Worm (Caenorhabditis elegans): ENCODE measurements around the gene vglu-3.

The vglu-3 gene

DNA sequence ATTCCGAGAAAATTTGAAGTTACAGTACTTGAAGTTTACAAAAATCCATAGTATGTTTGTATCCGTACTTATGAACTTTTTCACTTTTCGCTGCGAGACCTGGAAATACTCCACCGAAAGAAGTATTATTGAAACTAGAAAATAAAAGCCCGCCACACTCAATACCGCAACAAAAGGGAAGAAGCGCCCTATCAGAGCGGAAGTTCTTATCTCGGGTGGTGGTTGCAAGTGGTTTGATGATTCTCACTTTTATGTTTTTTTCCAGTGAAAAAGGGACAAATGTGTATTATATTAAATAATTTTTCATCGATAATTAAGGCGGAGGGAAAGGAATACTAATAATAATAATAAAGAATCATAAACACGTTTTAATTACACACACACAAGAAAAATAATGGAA lies 14.1 kb downstream of the vglu-3 start:
- no peak for TF ChIP-seq tbx-8 (GFP tag; optimal IDR thresholded peaks at IDR 0.05)
- no peak for TF ChIP-seq mls-2 (tag; optimal IDR thresholded peaks at IDR 0.05)
- no peak for TF ChIP-seq elt-3 (tag; optimal IDR thresholded peaks at IDR 0.05)
- TF ChIP-seq nhr-76 (tag; optimal IDR thresholded peaks at IDR 0.05) = no peak

ce11 chrIII:10318062-10318609 lies 18.0 kb downstream of the vglu-3 start, which contains the start of the genes unc-50 and ostf-4:
unc-50 (minus strand) TSS chrIII:10318162.
ostf-4 (minus strand) TSS chrIII:10318559.
- TF ChIP-seq unc-39 (tag; optimal IDR thresholded peaks at IDR 0.05) (no peak), ham-2 (GFP tag; optimal IDR thresholded peaks at IDR 0.05) (no peak), bed-3 (GFP tag; optimal IDR thresholded peaks at IDR 0.05) (no peak), elt-1 (tag; optimal IDR thresholded peaks at IDR 0.05; ENCODE audit: borderline replicate concordance, insufficient read depth) (no peak), zip-8 (tag; optimal IDR thresholded peaks at IDR 0.05) (no peak), pha-4 (tag; optimal IDR thresholded peaks at IDR 0.05) (no peak), tbx-8 (GFP tag; optimal IDR thresholded peaks at IDR 0.05) (no peak), lsy-2 (tag; optimal IDR thresholded peaks at IDR 0.05) (no peak), ceh-43 (GFP tag; optimal IDR thresholded peaks at IDR 0.05) (no peak), mab-5 (tag; optimal IDR thresholded peaks at IDR 0.05) (no peak), elt-3 (tag; optimal IDR thresholded peaks at IDR 0.05) (no peak), nhr-2 (tag; optimal IDR thresholded peaks at IDR 0.05) (no peak), cnd-1 (tag; optimal IDR thresholded peaks at IDR 0.05) (no peak), lin-32 (GFP tag; optimal IDR thresholded peaks at IDR 0.05) (no peak)

ce11 chrIII:10318755-10319154 lies 18.6 kb downstream of the vglu-3 start, which contains the start of gene unc-69:
unc-69 (plus strand) TSS chrIII:10318939.
- TF ChIP-seq unc-62 (GFP tag; optimal IDR thresholded peaks at IDR 0.05) = no peak
- peak; percentile 21 for TF ChIP-seq unc-120 (tag; optimal IDR thresholded peaks at IDR 0.05; ENCODE audit: poor library complexity, severe bottlenecking)
- no peak for TF ChIP-seq drap-1 (GFP tag; optimal IDR thresholded peaks at IDR 0.05)
- no peak for TF ChIP-seq ztf-11 (tag; optimal IDR thresholded peaks at IDR 0.05)
- TF ChIP-seq sptf-1 (tag; optimal IDR thresholded peaks at IDR 0.05) = no peak
- TF ChIP-seq hlh-1 (tag; optimal IDR thresholded peaks at IDR 0.05) = peak; percentile 44
- peak; percentile 60 for TF ChIP-seq ces-1 (GFP tag; optimal IDR thresholded peaks at IDR 0.05)
- peak; percentile 21 for TF ChIP-seq lin-13 (tag; optimal IDR thresholded peaks at IDR 0.05)
- peak; percentile 30 for TF ChIP-seq mep-1 (tag; optimal IDR thresholded peaks at IDR 0.05)
- peak; percentile 46 for TF ChIP-seq lsy-2 (tag; optimal IDR thresholded peaks at IDR 0.05)
- TF ChIP-seq pha-4 (tag; optimal IDR thresholded peaks at IDR 0.05) = peak; percentile 69
- no peak for TF ChIP-seq elt-3 (tag; optimal IDR thresholded peaks at IDR 0.05)

- TF ChIP-seq lsy-2 (tag; optimal IDR thresholded peaks at IDR 0.05) = peak; percentile 1
Measured at ce11 chrIII:10320228-10320705, 20.1 kb downstream of the vglu-3 start.

ce11 chrIII:10320788-10321187 lies 20.6 kb downstream of the vglu-3 start, which contains the start of gene sas-7:
sas-7 (plus strand) TSS chrIII:10321019.
- TF ChIP-seq hlh-1 (tag; optimal IDR thresholded peaks at IDR 0.05) = no peak
- TF ChIP-seq nhr-237 (tag; optimal IDR thresholded peaks at IDR 0.05) = no peak
- TF ChIP-seq cnd-1 (tag; optimal IDR thresholded peaks at IDR 0.05) = no peak
- no peak for TF ChIP-seq nhr-76 (tag; optimal IDR thresholded peaks at IDR 0.05)
- no peak for TF ChIP-seq ceh-43 (GFP tag; optimal IDR thresholded peaks at IDR 0.05)
- no peak for TF ChIP-seq snpc-4 (tag; optimal IDR thresholded peaks at IDR 0.05)
- TF ChIP-seq ham-2 (GFP tag; optimal IDR thresholded peaks at IDR 0.05) = no peak
- no peak for TF ChIP-seq elt-3 (tag; optimal IDR thresholded peaks at IDR 0.05)
- TF ChIP-seq unc-120 (tag; optimal IDR thresholded peaks at IDR 0.05; ENCODE audit: poor library complexity, severe bottlenecking) = no peak
- no peak for TF ChIP-seq sptf-1 (tag; optimal IDR thresholded peaks at IDR 0.05)
- no peak for TF ChIP-seq M03D4.4 (tag; optimal IDR thresholded peaks at IDR 0.05)
- no peak for TF ChIP-seq mab-5 (tag; optimal IDR thresholded peaks at IDR 0.05)
- no peak for TF ChIP-seq bed-3 (GFP tag; optimal IDR thresholded peaks at IDR 0.05)
- TF ChIP-seq ztf-11 (tag; optimal IDR thresholded peaks at IDR 0.05) = no peak
- TF ChIP-seq nhr-28 (tag; optimal IDR thresholded peaks at IDR 0.05) = no peak
- no peak for TF ChIP-seq blmp-1 (tag; optimal IDR thresholded peaks at IDR 0.05)
- no peak for TF ChIP-seq ceh-39 (tag; optimal IDR thresholded peaks at IDR 0.05)
- TF ChIP-seq lin-13 (tag; optimal IDR thresholded peaks at IDR 0.05) = no peak
- no peak for TF ChIP-seq sem-2 (GFP tag; optimal IDR thresholded peaks at IDR 0.05)

All from whole organism, mixed stage, embryonic.